Fruit fly (Drosophila melanogaster) whole organism, embryonic: ENCODE data around the gene CLS.

Experiments used
- Antp ChIP-seq: fragments of 200-800 bp; sonication (Bioruptor generic); optimal IDR thresholded peaks from 3 replicates; lab custom pipeline; 2016; ENCODE audit warnings: missing biosample characterization, missing genetic modification characterization
- Awh ChIP-seq: fragments of 200-800 bp; sonication (Bioruptor generic); IDR thresholded peaks from 2 replicates; pipeline ENCODE4, ENCODE4 v1.3.6; 2022; ENCODE audit warnings: missing biosample characterization, missing genetic modification characterization
- B-H2 ChIP-seq: fragments of 200-800 bp; sonication (Bioruptor generic); optimal IDR thresholded peaks from 2 replicates; lab custom pipeline; 2018; ENCODE audit warnings: missing biosample characterization, mild to moderate bottlenecking, missing genetic modification characterization
- Bteb2 ChIP-seq: fragments of 200-800 bp; sonication (Bioruptor generic); optimal IDR thresholded peaks from 2 replicates; lab custom pipeline; 2016; ENCODE audit warnings: missing biosample characterization, missing genetic modification characterization
- CG10209 ChIP-seq: fragments of 200-800 bp; sonication (Bioruptor generic); optimal IDR thresholded peaks from 3 replicates; lab custom pipeline; 2017; ENCODE audit warnings: missing biosample characterization, mild to moderate bottlenecking, missing genetic modification characterization, missing genetic modification reagents
- CG1024 ChIP-seq: fragments of 200-800 bp; sonication (Bioruptor generic); IDR thresholded peaks from 2 replicates; pipeline ENCODE4 v1.3.6; 2022; ENCODE audit warnings: missing biosample characterization, missing genetic modification characterization
- CG11696 ChIP-seq: fragments of 200-800 bp; sonication (Bioruptor generic); IDR thresholded peaks from 2 replicates; pipeline ENCODE4 v1.3.6; 2022; ENCODE audit warnings: missing biosample characterization, missing genetic modification characterization
- CG12299 ChIP-seq: fragments of 200-800 bp; sonication (Bioruptor generic); optimal IDR thresholded peaks from 2 replicates; lab custom pipeline; 2018; ENCODE audit warnings: missing biosample characterization, mild to moderate bottlenecking, missing genetic modification characterization
- CG13624 ChIP-seq: fragments of 200-800 bp; sonication (Bioruptor generic); optimal IDR thresholded peaks from 2 replicates; lab custom pipeline; 2016; ENCODE audit warnings: missing biosample characterization, missing genetic modification characterization
- CG15073 ChIP-seq: fragments of 200-800 bp; sonication (Bioruptor generic); optimal IDR thresholded peaks from 2 replicates; lab custom pipeline; 2016; ENCODE audit warnings: missing biosample characterization, missing genetic modification characterization
- CG17186 ChIP-seq: fragments of 200-800 bp; sonication (Bioruptor generic); optimal IDR thresholded peaks from 3 replicates; lab custom pipeline; 2017; ENCODE audit warnings: missing biosample characterization, missing genetic modification reagents, missing genetic modification characterization
- CG2712 ChIP-seq: fragments of 200-800 bp; optimal IDR thresholded peaks from 3 replicates; lab custom pipeline; 2019; ENCODE audit warnings: missing biosample characterization, mild to moderate bottlenecking, missing genetic modification characterization, moderate library complexity
- CG30020 ChIP-seq: fragments of 200-800 bp; optimal IDR thresholded peaks from 2 replicates; lab custom pipeline; 2019; ENCODE audit warnings: missing biosample characterization, mild to moderate bottlenecking, missing genetic modification characterization, moderate library complexity
- CG33557 ChIP-seq: fragments of 200-800 bp; sonication (Bioruptor generic); optimal IDR thresholded peaks from 2 replicates; lab custom pipeline; 2019; ENCODE audit warnings: missing biosample characterization, mild to moderate bottlenecking, missing genetic modification characterization, moderate library complexity
- CG5180 ChIP-seq: fragments of 200-800 bp; sonication (Bioruptor generic); optimal IDR thresholded peaks from 3 replicates; lab custom pipeline; 2017; ENCODE audit warnings: missing biosample characterization, missing genetic modification characterization, mild to moderate bottlenecking, moderate library complexity, missing genetic modification reagents
- CG6272 ChIP-seq: fragments of 200-800 bp; sonication (Bioruptor generic); IDR thresholded peaks from 2 replicates; pipeline ENCODE4 v1.3.6; 2022; ENCODE audit warnings: missing biosample characterization, missing genetic modification characterization
- CG6689 ChIP-seq: fragments of 200-800 bp; sonication (Bioruptor generic); IDR thresholded peaks from 2 replicates; pipeline ENCODE4 v1.3.6; 2022; ENCODE audit warnings: missing biosample characterization, missing genetic modification characterization
- CTCF ChIP-seq: fragments of 200-800 bp; sonication (Bioruptor generic); optimal IDR thresholded peaks from 2 replicates; lab custom pipeline; 2017; ENCODE audit warnings: missing biosample characterization, mild to moderate bottlenecking, missing genetic modification characterization, moderate library complexity
- ERR ChIP-seq: fragments of 200-800 bp; sonication (Bioruptor generic); optimal IDR thresholded peaks from 2 replicates; lab custom pipeline; 2016; ENCODE audit warnings: missing biosample characterization, missing genetic modification characterization
- HmgD ChIP-seq: fragments of 200-800 bp; sonication (Bioruptor generic); optimal IDR thresholded peaks from 3 replicates; lab custom pipeline; 2016; ENCODE audit warnings: missing biosample characterization, missing genetic modification characterization
- Hr39 ChIP-seq: fragments of >200 bp; optimal IDR thresholded peaks from 2 replicates; lab custom pipeline; 2017
- Kr ChIP-seq: fragments of 200-800 bp; sonication (Bioruptor generic); optimal IDR thresholded peaks from 2 replicates; lab custom pipeline; 2017; ENCODE audit warnings: missing biosample characterization, mild to moderate bottlenecking, missing genetic modification characterization
- Lpt ChIP-seq: fragments of >200 bp; optimal IDR thresholded peaks from 2 replicates; lab custom pipeline; 2018; ENCODE audit warnings: missing biosample characterization, missing genetic modification characterization
- MTF-1 ChIP-seq: fragments of 200-800 bp; sonication (Bioruptor generic); optimal IDR thresholded peaks from 2 replicates; lab custom pipeline; 2018; ENCODE audit warnings: missing biosample characterization, mild to moderate bottlenecking, missing genetic modification characterization, borderline replicate concordance
- Ravus ChIP-seq: fragments of 200-800 bp; sonication (Bioruptor generic); IDR thresholded peaks from 2 replicates; pipeline ENCODE4 v1.3.6; 2022; ENCODE audit warnings: missing biosample characterization, missing genetic modification characterization
- Sox100B ChIP-seq: fragments of 200-800 bp; sonication (Bioruptor generic); optimal IDR thresholded peaks from 3 replicates; lab custom pipeline; 2018; ENCODE audit warnings: missing biosample characterization, mild to moderate bottlenecking, missing genetic modification characterization
- Sry-β ChIP-seq: fragments of 200-800 bp; sonication (Bioruptor generic); optimal IDR thresholded peaks from 2 replicates; lab custom pipeline; 2018; ENCODE audit warnings: missing biosample characterization, mild to moderate bottlenecking, missing genetic modification characterization, moderate library complexity
- al ChIP-seq: fragments of 200-800 bp; sonication (Bioruptor generic); IDR thresholded peaks from 2 replicates; pipeline ENCODE4 v1.3.6; 2022; ENCODE audit warnings: missing biosample characterization, missing genetic modification characterization
- ase ChIP-seq: fragments of 200-800 bp; sonication (Bioruptor generic); IDR thresholded peaks from 3 replicates; pipeline ENCODE4 v1.3.6; 2022; ENCODE audit warnings: missing biosample characterization, missing genetic modification characterization
- ato ChIP-seq: fragments of 200-800 bp; sonication (Bioruptor generic); IDR thresholded peaks from 2 replicates; pipeline ENCODE4 v1.3.6; 2022; ENCODE audit warnings: missing biosample characterization, missing genetic modification characterization; ENCODE audit not compliant: partially characterized antibody
- bsh ChIP-seq, 2 experiments: fragments of 200-800 bp; sonication (Bioruptor generic); optimal IDR thresholded peaks; 2 replicates each; lab custom pipeline; 2017 to 2018; ENCODE audit warnings: mild to moderate bottlenecking in 2 of 2, missing biosample characterization in 2 of 2, missing genetic modification characterization in 2 of 2, moderate library complexity in 1 of 2
- dati ChIP-seq: fragments of 200-800 bp; sonication (Bioruptor generic); IDR thresholded peaks from 2 replicates; pipeline ENCODE4 v1.3.6; 2022; ENCODE audit warnings: missing biosample characterization, missing genetic modification characterization
- ewg ChIP-seq: fragments of 200-800 bp; sonication (Bioruptor generic); optimal IDR thresholded peaks from 3 replicates; lab custom pipeline; 2017; ENCODE audit warnings: mild to moderate bottlenecking, missing biosample characterization, missing genetic modification reagents, missing genetic modification characterization
- exex ChIP-seq: fragments of 200-800 bp; sonication (Bioruptor generic); optimal IDR thresholded peaks from 4 replicates; lab custom pipeline; 2018; ENCODE audit warnings: missing biosample characterization, mild to moderate bottlenecking, missing genetic modification characterization, moderate library complexity
- jing ChIP-seq: fragments of 200-800 bp; sonication (Bioruptor generic); optimal IDR thresholded peaks from 2 replicates; lab custom pipeline; 2018; ENCODE audit warnings: missing biosample characterization, mild to moderate bottlenecking, missing genetic modification characterization
- klu ChIP-seq: fragments of 200-800 bp; sonication (Bioruptor generic); IDR thresholded peaks from 2 replicates; pipeline ENCODE4 v1.3.6; 2022; ENCODE audit warnings: missing biosample characterization, missing genetic modification characterization
- mld ChIP-seq: fragments of 200-800 bp; sonication (Bioruptor generic); IDR thresholded peaks from 3 replicates; pipeline ENCODE4 v1.3.6; 2022; ENCODE audit warnings: missing biosample characterization, missing genetic modification characterization; ENCODE audit not compliant: partially characterized antibody
- nau ChIP-seq: fragments of 200-800 bp; sonication (Bioruptor generic); optimal IDR thresholded peaks from 3 replicates; lab custom pipeline; 2017; ENCODE audit warnings: missing biosample characterization, mild to moderate bottlenecking, missing genetic modification characterization, missing genetic modification reagents
- nom ChIP-seq: fragments of 200-800 bp; sonication (Bioruptor generic); optimal IDR thresholded peaks from 2 replicates; lab custom pipeline; 2017; ENCODE audit warnings: missing biosample characterization, missing genetic modification characterization, mild to moderate bottlenecking, moderate library complexity, missing genetic modification reagents
- sc ChIP-seq, 3 experiments: fragments of >200 bp in 2 of 3; fragments of 200-800 bp in 1 of 3; sonication (Bioruptor generic) in 1 of 3; optimal IDR thresholded peaks; 2 replicates in 2 of 3; 3 replicates in 1 of 3; lab custom pipeline; 2017; ENCODE audit warnings: mild to moderate bottlenecking in 1 of 3, missing biosample characterization in 1 of 3, missing genetic modification characterization in 1 of 3, missing genetic modification reagents in 1 of 3
- shn ChIP-seq: fragments of 200-800 bp; sonication (Bioruptor generic); optimal IDR thresholded peaks from 3 replicates; lab custom pipeline; 2016; ENCODE audit warnings: missing biosample characterization, missing genetic modification characterization
- slp2 ChIP-seq: fragments of 200-800 bp; sonication (Bioruptor generic); optimal IDR thresholded peaks from 2 replicates; lab custom pipeline; 2016; ENCODE audit warnings: missing biosample characterization, missing genetic modification characterization
- sna ChIP-seq: fragments of 200-800 bp; sonication (Bioruptor generic); IDR thresholded peaks from 2 replicates; pipeline ENCODE4 v1.3.6; 2022; ENCODE audit warnings: missing biosample characterization, missing genetic modification characterization; ENCODE audit not compliant: partially characterized antibody
- sob ChIP-seq: fragments of 200-800 bp; sonication (Bioruptor generic); IDR thresholded peaks from 2 replicates; pipeline ENCODE4 v1.3.6; 2022; ENCODE audit warnings: missing biosample characterization, missing genetic modification characterization
- sqz ChIP-seq: fragments of 200-800 bp; sonication (Bioruptor generic); optimal IDR thresholded peaks from 3 replicates; lab custom pipeline; 2018; ENCODE audit warnings: missing biosample characterization, mild to moderate bottlenecking, missing genetic modification characterization
- tio ChIP-seq: fragments of 200-800 bp; sonication (Bioruptor generic); optimal IDR thresholded peaks from 2 replicates; lab custom pipeline; 2017; ENCODE audit warnings: missing biosample characterization, missing genetic modification characterization, inconsistent platforms
- toy ChIP-seq: fragments of 200-800 bp; sonication (Bioruptor generic); IDR thresholded peaks from 2 replicates; pipeline ENCODE4 v1.3.6; 2022; ENCODE audit warnings: missing biosample characterization, missing genetic modification characterization
- unc-4 ChIP-seq: fragments of 200-800 bp; sonication (Bioruptor generic); IDR thresholded peaks from 2 replicates; pipeline ENCODE4 v1.3.6; 2022; ENCODE audit warnings: missing biosample characterization, missing genetic modification characterization; ENCODE audit not compliant: partially characterized antibody
- vnd ChIP-seq: fragments of 200-800 bp; sonication (Bioruptor generic); IDR thresholded peaks from 3 replicates; pipeline ENCODE4 v1.3.6; 2022; ENCODE audit warnings: missing biosample characterization, missing genetic modification characterization; ENCODE audit not compliant: partially characterized antibody

The CLS gene

DNA sequence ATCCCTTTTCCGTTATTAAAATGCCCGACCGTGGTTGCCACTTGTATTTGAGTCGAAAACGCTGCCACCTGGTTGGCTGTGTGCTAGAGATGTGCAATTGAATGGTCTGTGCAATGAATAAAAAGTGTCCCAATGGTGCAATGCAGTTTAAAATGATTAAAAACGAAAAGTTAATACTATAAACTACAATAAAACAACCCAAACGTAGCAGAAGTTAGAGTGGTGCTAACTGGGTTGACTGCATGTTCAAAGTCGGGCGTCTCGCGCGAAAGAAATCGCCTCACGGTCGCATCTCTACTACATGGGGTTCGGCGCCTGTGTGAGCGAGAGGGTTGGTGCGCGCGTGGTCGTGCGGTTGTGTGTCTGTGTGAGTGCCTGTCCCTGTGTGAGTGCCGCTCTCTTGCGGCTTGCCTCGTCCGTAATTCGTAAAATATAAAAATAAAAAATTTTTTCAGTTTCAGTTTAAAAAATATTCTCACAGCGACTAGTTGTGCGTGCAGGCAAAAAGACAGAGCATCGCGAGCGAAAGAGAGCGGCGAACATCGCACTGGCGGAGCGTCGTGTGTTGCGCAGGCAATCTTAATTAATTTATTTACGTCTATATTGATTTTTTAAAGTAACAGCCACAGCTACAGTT lies 40.2 kb downstream of the CLS start (continued):
- peak; percentile 73 for TF ChIP-seq MTF-1 (GFP tag; lab: Kevin White, UChicago)
- TF ChIP-seq CG11696 (GFP tag; lab: Robert Waterston, UW) = no peak
- TF ChIP-seq Antp = peak; percentile 97
- TF ChIP-seq CG1024 (GFP tag; lab: Robert Waterston, UW) = peak; percentile 54
- TF ChIP-seq CG12299 (tag; lab: Kevin White, UChicago) = peak; percentile 86
- peak; percentile 91 for TF ChIP-seq al (GFP tag; lab: Robert Waterston, UW)
- TF ChIP-seq CG15073 (GFP tag; lab: Kevin White, UChicago) = peak; percentile 43
- 0 out of 2 replicates have a peak, but pooled peaks have one; percentile 35 for TF ChIP-seq ato (GFP tag; lab: Robert Waterston, UW)
- TF ChIP-seq CG6689 (GFP tag; lab: Robert Waterston, UW) = peak; percentile 92
- TF ChIP-seq CTCF (GFP tag; lab: Kevin White, UChicago) = peak; percentile 56
- TF ChIP-seq nom (GFP tag; lab: Kevin White, UChicago) = peak; percentile 27
- no peak for TF ChIP-seq Lpt
- TF ChIP-seq CG13624 = peak; percentile 97
- TF ChIP-seq sqz = peak; percentile 57
- TF ChIP-seq Ravus (GFP tag; lab: Robert Waterston, UW) = peak; percentile 52
- TF ChIP-seq Sox100B (GFP tag; lab: Kevin White, UChicago) = peak; percentile 81
- peak; percentile 70 for TF ChIP-seq exex
- peak; percentile 88 for TF ChIP-seq nau (GFP tag; lab: Kevin White, UChicago)
- TF ChIP-seq tio (GFP tag; lab: Kevin White, UChicago) = peak; percentile 86
- peak in 1 of 2 experiments; percentile 86 for TF ChIP-seq bsh (GFP tag; optimal IDR thresholded peaks at IDR 0.05; lab: Kevin White, UChicago)
- peak; percentile 90 for TF ChIP-seq klu (GFP tag; lab: Robert Waterston, UW)
- TF ChIP-seq HmgD (GFP tag; lab: Kevin White, UChicago) = peak; percentile 98
- TF ChIP-seq jing (GFP tag; lab: Kevin White, UChicago) = peak; percentile 73
- TF ChIP-seq sob = peak; percentile 95
- TF ChIP-seq CG2712 (tag; lab: Kevin White, UChicago) = peak; percentile 92
- peak; percentile 98 for TF ChIP-seq shn (GFP tag; lab: Kevin White, UChicago)
- TF ChIP-seq Sry-β = peak; percentile 86
- TF ChIP-seq ase (GFP tag; lab: Robert Waterston, UW) = peak; percentile 72
- TF ChIP-seq sna (GFP tag; lab: Robert Waterston, UW) = peak; percentile 96
- no peak for TF ChIP-seq sc (optimal IDR thresholded peaks at IDR 0.05; lab: Kevin White, UChicago)
- TF ChIP-seq sc (GFP tag; optimal IDR thresholded peaks at IDR 0.05; lab: Kevin White, UChicago) = peak; percentile 57
- TF ChIP-seq vnd (GFP tag; lab: Robert Waterston, UW) = peak; percentile 86
- peak; percentile 74 for TF ChIP-seq Kr (GFP tag; lab: Kevin White, UChicago)
- TF ChIP-seq mld (GFP tag; lab: Robert Waterston, UW) = peak; percentile 65; the same call in 1 of the 3 replicates
- peak; percentile 73 for TF ChIP-seq toy (GFP tag; lab: Robert Waterston, UW)
- peak; percentile 77 for TF ChIP-seq CG5180 (GFP tag; lab: Kevin White, UChicago)
- peak; percentile 93 for TF ChIP-seq CG17186 (GFP tag; lab: Kevin White, UChicago)
- TF ChIP-seq CG6272 = peak; percentile 93
- no peak for TF ChIP-seq Hr39
- peak; percentile 93 for TF ChIP-seq Bteb2
- TF ChIP-seq CG33557 (GFP tag; lab: Kevin White, UChicago) = peak; percentile 89
- TF ChIP-seq B-H2 (GFP tag; lab: Kevin White, UChicago) = peak; percentile 90
- 0 out of 2 replicates have a peak, but pooled peaks have one; percentile 40 for TF ChIP-seq dati (GFP tag; lab: Robert Waterston, UW)
- peak; percentile 93 for TF ChIP-seq ERR (GFP tag; lab: Kevin White, UChicago)
- TF ChIP-seq CG30020 = peak; percentile 82
- TF ChIP-seq ewg (GFP tag; lab: Kevin White, UChicago) = peak; percentile 95
- TF ChIP-seq unc-4 (GFP tag; lab: Robert Waterston, UW) = peak; percentile 93
- TF ChIP-seq CG10209 (GFP tag; lab: Kevin White, UChicago) = peak; percentile 91
- TF ChIP-seq Awh (GFP tag; lab: Robert Waterston, UW) = peak; percentile 63; the same call in 1 of the 2 replicates
- peak; percentile 95 for TF ChIP-seq slp2 (GFP tag; lab: Kevin White, UChicago)
